Fruit fly (Drosophila melanogaster): ENCODE measurements around the gene CG9399.

The CG9399 gene

dm6 chr3R:9605084-9605483 lies 31.1 kb upstream of the CG9399 start:
- TF ChIP-seq Ets21C (GFP tag; optimal IDR thresholded peaks at IDR 0.05) (peak; percentile 36), Blimp-1 (GFP tag; optimal IDR thresholded peaks at IDR 0.05) (no peak), esn (GFP tag; optimal IDR thresholded peaks at IDR 0.05) (peak; percentile 67), Eip75B (GFP tag; optimal IDR thresholded peaks at IDR 0.05) (peak; percentile 65), CG1621 (tag; optimal IDR thresholded peaks at IDR 0.05) (peak; percentile 62), CG6808 (GFP tag; optimal IDR thresholded peaks at IDR 0.05) (peak; percentile 64), Eip93F (GFP tag; optimal IDR thresholded peaks at IDR 0.05) (no peak), Sox102F (GFP tag; optimal IDR thresholded peaks at IDR 0.05) (peak; percentile 44), CG9139 (GFP tag; optimal IDR thresholded peaks at IDR 0.05) (no peak), Hr4 (GFP tag; optimal IDR thresholded peaks at IDR 0.05) (no peak), Lpt (GFP tag; optimal IDR thresholded peaks at IDR 0.05) (peak; percentile 28), CG6163 (GFP tag; IDR thresholded peaks at IDR 0.05) (peak; percentile 65; the same call in 2 of the 3 replicates), CG7368 (GFP tag; optimal IDR thresholded peaks at IDR 0.05) (peak; percentile 47), eg (GFP tag; IDR thresholded peaks at IDR 0.05) (no peak), fkh (GFP tag; optimal IDR thresholded peaks at IDR 0.05) (no peak), CG6276 (GFP tag; optimal IDR thresholded peaks at IDR 0.05) (no peak), Sox14 (GFP tag; optimal IDR thresholded peaks at IDR 0.05) (peak; percentile 61), CG4318 (GFP tag; optimal IDR thresholded peaks at IDR 0.05) (no peak), CG3919 (GFP tag; optimal IDR thresholded peaks at IDR 0.05) (peak; percentile 75), CG8632 (GFP tag; optimal IDR thresholded peaks at IDR 0.05) (peak; percentile 35), net (GFP tag; optimal IDR thresholded peaks at IDR 0.05) (peak; percentile 31), CG34406 (GFP tag; optimal IDR thresholded peaks at IDR 0.05) (peak; percentile 14), CG31627 (GFP tag; optimal IDR thresholded peaks at IDR 0.05) (peak; percentile 54), Smox (GFP tag; optimal IDR thresholded peaks at IDR 0.05) (peak; percentile 53), CG32006 (GFP tag; optimal IDR thresholded peaks at IDR 0.05) (peak; percentile 53), achi (GFP tag; optimal IDR thresholded peaks at IDR 0.05) (peak; percentile 61), salr (GFP tag; optimal IDR thresholded peaks at IDR 0.05) (peak; percentile 43 to 48), CG10669 (GFP tag; optimal IDR thresholded peaks at IDR 0.05) (peak; percentile 69), CG11902 (GFP tag; optimal IDR thresholded peaks at IDR 0.05) (no peak), OdsH (GFP tag; optimal IDR thresholded peaks at IDR 0.05) (peak; percentile 61), CG6854 (GFP tag; optimal IDR thresholded peaks at IDR 0.05) (peak; percentile 7), Ets96B (tag; optimal IDR thresholded peaks at IDR 0.05) (peak; percentile 71), acj6 (GFP tag; optimal IDR thresholded peaks at IDR 0.05) (peak; percentile 62), Hr38 (GFP tag; optimal IDR thresholded peaks at IDR 0.05) (no peak), topi (GFP tag; optimal IDR thresholded peaks at IDR 0.05) (peak; percentile 54), Hr39 (GFP tag; optimal IDR thresholded peaks at IDR 0.05) (peak; percentile 57), spab (GFP tag; optimal IDR thresholded peaks at IDR 0.05) (peak; percentile 65), CG11294 (GFP tag; IDR thresholded peaks at IDR 0.05) (no peak), CG16779 (tag; optimal IDR thresholded peaks at IDR 0.05) (peak; percentile 25), vri (GFP tag; optimal IDR thresholded peaks at IDR 0.05) (peak; percentile 13), ss (GFP tag; optimal IDR thresholded peaks at IDR 0.05) (peak; percentile 28 to 35), svp (GFP tag) (peak; percentile 75), cyc (GFP tag; optimal IDR thresholded peaks at IDR 0.05) (peak; percentile 56), lz (GFP tag; optimal IDR thresholded peaks at IDR 0.05) (peak; percentile 47), fd85E (GFP tag; optimal IDR thresholded peaks at IDR 0.05) (no peak), CG8319 (GFP tag; optimal IDR thresholded peaks at IDR 0.05) (peak; percentile 43), CG11762 (GFP tag; optimal IDR thresholded peaks at IDR 0.05; ENCODE audit: insufficient read depth) (peak; percentile 17), CG15336 (GFP tag; IDR thresholded peaks at IDR 0.05) (peak; percentile 43; the same call in 1 of the 2 replicates), CG6792 (GFP tag; optimal IDR thresholded peaks at IDR 0.05) (peak; percentile 59), CG10631 (GFP tag; optimal IDR thresholded peaks at IDR 0.05) (peak; percentile 69), fd59A (GFP tag; optimal IDR thresholded peaks at IDR 0.05) (peak; percentile 63), CG8119 (GFP tag; IDR thresholded peaks at IDR 0.05) (peak; percentile 39; the same call in 1 of the 3 replicates)

All from whole organism, prepupa.